Fruit fly (Drosophila melanogaster): ENCODE data around the gene Usp30.

dm6 chrX:5868795-5869194 is 10.8 kb downstream of the Usp30 start, which contains the start of gene CG15764:
- TF ChIP-seq pan (optimal IDR thresholded peaks at IDR 0.05) (no peak), usp (GFP tag; optimal IDR thresholded peaks at IDR 0.05) (no peak), Dll (optimal IDR thresholded peaks at IDR 0.05) (no peak)

All from whole organism.